Worm (Caenorhabditis elegans) whole organism, L1 larva: ENCODE measurements around the gene srlf-13.

Source experiments
- C04F5.9 ChIP-seq: sonication (generic microtip); optimal IDR thresholded peaks from 2 replicates; lab custom pipeline; 2016; ENCODE audit warnings: missing genetic modification characterization, missing compliant biosample characterization
- F16B12.6 ChIP-seq: fragments of 150-350 bp; optimal IDR thresholded peaks from 2 replicates; lab custom pipeline; 2014; ENCODE audit warnings: missing biosample characterization, missing genetic modification characterization
- Y116A8C.19 ChIP-seq: sonication (generic microtip); optimal IDR thresholded peaks from 2 replicates; lab custom pipeline; 2016; ENCODE audit warnings: missing compliant biosample characterization, missing genetic modification characterization, borderline replicate concordance
- alr-1 ChIP-seq: fragments of 200-800 bp; sonication (Bioruptor generic); optimal IDR thresholded peaks from 2 replicates; lab custom pipeline; 2018; ENCODE audit warnings: borderline replicate concordance, mild to moderate bottlenecking, missing genetic modification characterization, missing compliant biosample characterization
- ceh-63 ChIP-seq: fragments of 200-800 bp; sonication (Bioruptor generic); optimal IDR thresholded peaks from 2 replicates; lab custom pipeline; 2018; ENCODE audit warnings: mild to moderate bottlenecking, missing genetic modification characterization, missing compliant biosample characterization
- ceh-8 ChIP-seq: fragments of 200-800 bp; sonication (Bioruptor generic); optimal IDR thresholded peaks from 2 replicates; lab custom pipeline; 2018; ENCODE audit warnings: mild to moderate bottlenecking, missing genetic modification characterization, moderate library complexity, missing compliant biosample characterization
- ceh-82 ChIP-seq, 3 experiments: fragments of 150-350 bp in 1 of 3; sonication (generic microtip) in 2 of 3; optimal IDR thresholded peaks; 2 replicates each; lab custom pipeline; 2014 to 2017; ENCODE audit warnings: missing biosample characterization in 3 of 3, missing genetic modification characterization in 3 of 3
- ceh-90 ChIP-seq: sonication (generic microtip); optimal IDR thresholded peaks from 2 replicates; lab custom pipeline; 2016; ENCODE audit warnings: missing genetic modification characterization, missing compliant biosample characterization
- dsc-1 ChIP-seq: sonication (generic microtip); optimal IDR thresholded peaks from 2 replicates; lab custom pipeline; 2016; ENCODE audit warnings: mild to moderate bottlenecking, missing genetic modification characterization, missing compliant biosample characterization
- egl-13 ChIP-seq: sonication (generic microtip); optimal IDR thresholded peaks from 2 replicates; lab custom pipeline; 2016; ENCODE audit warnings: missing genotype, missing genetic modification reagents, missing genetic modification characterization, missing compliant biosample characterization
- egl-27 ChIP-seq, 2 experiments: fragments of 150-350 bp in 1 of 2; sonication (generic microtip); optimal IDR thresholded peaks; 3 replicates each; lab custom pipeline; 2017 to 2018; ENCODE audit warnings: missing biosample characterization in 2 of 2, missing genetic modification characterization in 2 of 2, missing genetic modification reagents in 2 of 2
- elt-3 ChIP-seq, 6 experiments: fragments of 150-350 bp in 1 of 6; sonication (generic microtip); optimal IDR thresholded peaks; 2 replicates each; lab custom pipeline; 2017 to 2018; ENCODE audit warnings: missing biosample characterization in 6 of 6, missing genetic modification characterization in 6 of 6, inconsistent platforms in 1 of 6
- ets-5 ChIP-seq: fragments of 200-800 bp; sonication (Bioruptor generic); IDR thresholded peaks from 2 replicates; pipeline ENCODE4 v1.3.6; 2022; ENCODE audit warnings: missing genetic modification characterization, missing compliant biosample characterization
- fkh-10 ChIP-seq: sonication (generic microtip); optimal IDR thresholded peaks from 2 replicates; lab custom pipeline; 2017; ENCODE audit warnings: missing biosample characterization, missing genetic modification reagents, missing genetic modification characterization
- fkh-8 ChIP-seq: sonication (generic microtip); optimal IDR thresholded peaks from 2 replicates; lab custom pipeline; 2016; ENCODE audit warnings: mild to moderate bottlenecking, missing genetic modification characterization, missing compliant biosample characterization
- fos-1 ChIP-seq: fragments of 150-350 bp; optimal IDR thresholded peaks from 2 replicates; lab custom pipeline; 2014; ENCODE audit warnings: missing biosample characterization, missing genetic modification characterization
- hlh-17 ChIP-seq: fragments of 200-800 bp; sonication (Bioruptor generic); optimal IDR thresholded peaks from 2 replicates; lab custom pipeline; 2018; ENCODE audit warnings: missing genetic modification characterization, mild to moderate bottlenecking, missing compliant biosample characterization, moderate library complexity, borderline replicate concordance
- hlh-4 ChIP-seq: sonication (generic microtip); optimal IDR thresholded peaks from 2 replicates; lab custom pipeline; 2016; ENCODE audit warnings: mild to moderate bottlenecking, missing genetic modification characterization, missing compliant biosample characterization
- irx-1 ChIP-seq: sonication (generic microtip); optimal IDR thresholded peaks from 2 replicates; lab custom pipeline; 2016; ENCODE audit warnings: missing genetic modification characterization, missing compliant biosample characterization
- lin-14 ChIP-seq: fragments of 200-800 bp; sonication (Bioruptor generic); optimal IDR thresholded peaks from 2 replicates; lab custom pipeline; 2018; ENCODE audit warnings: mild to moderate bottlenecking, missing genetic modification characterization, moderate library complexity, missing compliant biosample characterization
- lin-35 ChIP-seq, 2 experiments: fragments of 150-350 bp; optimal IDR thresholded peaks; 2 replicates each; lab custom pipeline; 2014; ENCODE audit warnings: missing biosample characterization in 2 of 2, missing genetic modification characterization in 2 of 2, missing genetic modification reagents in 2 of 2
- lin-39 ChIP-seq: fragments of 150-350 bp; optimal IDR thresholded peaks from 2 replicates; lab custom pipeline; 2014; ENCODE audit warnings: missing biosample characterization, missing genetic modification reagents, missing genetic modification characterization
- mab-9 ChIP-seq: fragments of 200-800 bp; sonication (Bioruptor generic); IDR thresholded peaks from 2 replicates; pipeline ENCODE4 v1.3.6; 2022; ENCODE audit warnings: missing genetic modification reagents, missing genetic modification characterization, missing compliant biosample characterization
- nhr-12 ChIP-seq: sonication (generic microtip); optimal IDR thresholded peaks from 2 replicates; lab custom pipeline; 2017; ENCODE audit warnings: missing biosample characterization, missing genetic modification characterization
- nhr-20 ChIP-seq: sonication (generic microtip); optimal IDR thresholded peaks from 2 replicates; lab custom pipeline; 2016; ENCODE audit warnings: mild to moderate bottlenecking, missing genetic modification characterization, missing compliant biosample characterization
- nhr-47 ChIP-seq: sonication (generic microtip); optimal IDR thresholded peaks from 2 replicates; lab custom pipeline; 2016; ENCODE audit warnings: mild to moderate bottlenecking, missing genetic modification characterization, moderate library complexity, missing compliant biosample characterization
- nhr-71 ChIP-seq: sonication (generic microtip); optimal IDR thresholded peaks from 2 replicates; lab custom pipeline; 2016; ENCODE audit warnings: mild to moderate bottlenecking, missing genetic modification characterization, moderate library complexity, missing compliant biosample characterization
- nhr-84 ChIP-seq: sonication (generic microtip); optimal IDR thresholded peaks from 2 replicates; lab custom pipeline; 2017; ENCODE audit warnings: missing biosample characterization, missing genetic modification characterization
- nhr-85 ChIP-seq: sonication (generic microtip); peaks from one replicate; lab custom pipeline; 2016; ENCODE audit warnings: missing genetic modification characterization, inconsistent platforms, missing compliant biosample characterization
- nhr-90 ChIP-seq: sonication (generic microtip); optimal IDR thresholded peaks from 2 replicates; lab custom pipeline; 2016; ENCODE audit warnings: mild to moderate bottlenecking, missing genetic modification characterization, missing compliant biosample characterization; ENCODE audit not compliant: poor library complexity
- pag-3 ChIP-seq: sonication (generic microtip); optimal IDR thresholded peaks from 2 replicates; lab custom pipeline; 2017; ENCODE audit warnings: missing genetic modification characterization, mild to moderate bottlenecking, missing compliant biosample characterization, antibody characterized with exemption, borderline replicate concordance; ENCODE audit not compliant: insufficient read depth
- skn-1 ChIP-seq: fragments of 150-350 bp; optimal IDR thresholded peaks from 2 replicates; lab custom pipeline; 2014; ENCODE audit warnings: missing biosample characterization, missing genetic modification characterization
- snpc-4 ChIP-seq: fragments of 150-350 bp; optimal IDR thresholded peaks from 2 replicates; lab custom pipeline; 2014; ENCODE audit warnings: missing biosample characterization, missing genetic modification characterization
- sup-37 ChIP-seq: fragments of 200-800 bp; sonication (Bioruptor generic); optimal IDR thresholded peaks from 2 replicates; lab custom pipeline; 2018; ENCODE audit warnings: mild to moderate bottlenecking, missing genetic modification characterization, missing compliant biosample characterization
- tlp-1 ChIP-seq: fragments of 150-350 bp; optimal IDR thresholded peaks from 2 replicates; lab custom pipeline; 2014; ENCODE audit warnings: missing biosample characterization, missing genetic modification characterization
- unc-30 ChIP-seq: sonication (generic microtip); optimal IDR thresholded peaks from 2 replicates; lab custom pipeline; 2017; ENCODE audit warnings: missing biosample characterization, missing genetic modification characterization
- unc-62 ChIP-seq: fragments of 150-350 bp; optimal IDR thresholded peaks from 2 replicates; lab custom pipeline; 2014; ENCODE audit warnings: missing biosample characterization, missing genetic modification reagents, missing genetic modification characterization
- unc-98 ChIP-seq: fragments of 200-800 bp; sonication (Bioruptor generic); IDR thresholded peaks from 2 replicates; pipeline ENCODE4 v1.3.6; 2022; ENCODE audit warnings: missing genetic modification characterization, missing compliant biosample characterization
- zip-4 ChIP-seq: fragments of 200-800 bp; sonication (Bioruptor generic); optimal IDR thresholded peaks from 2 replicates; lab custom pipeline; 2018; ENCODE audit warnings: mild to moderate bottlenecking, missing genetic modification characterization, moderate library complexity, missing compliant biosample characterization
- ztf-11 ChIP-seq, 2 experiments: sonication (generic microtip); optimal IDR thresholded peaks; 2 replicates each; lab custom pipeline; 2016 to 2017; ENCODE audit warnings: missing genetic modification characterization in 2 of 2, missing biosample characterization in 1 of 2, missing compliant biosample characterization in 1 of 2
- ztf-4 ChIP-seq: fragments of 150-350 bp; optimal IDR thresholded peaks from 2 replicates; lab custom pipeline; 2014; ENCODE audit warnings: missing biosample characterization, missing genetic modification characterization

Gene srlf-13

ce11 chrIV:10891993-10892392 lies 4.4 kb downstream of the srlf-13 start, which contains the start of gene srlf-12:
Gene srlf-12, minus strand, starts transcription at chrIV:10892093.
- TF ChIP-seq Y116A8C.19 (no peak), ceh-63 (no peak), nhr-12 (tag; lab: Kevin White, UChicago) (no peak), F16B12.6 (tag; lab: Kevin White, UChicago) (no peak), sup-37 (no peak)

- TF ChIP-seq zip-4, result no peak
- peak; percentile 36 for TF ChIP-seq ceh-90 (tag; lab: Kevin White, UChicago)
- no peak for TF ChIP-seq lin-35 (GFP tag; optimal IDR thresholded peaks at IDR 0.05; lab: Kevin White, UChicago)
- peak; percentile 17 for TF ChIP-seq fkh-10 (GFP tag; lab: Kevin White, UChicago)
- peak; percentile 71 for TF ChIP-seq nhr-71 (tag; lab: Kevin White, UChicago)
- peak; percentile 70 for TF ChIP-seq ceh-8 (GFP tag; lab: Kevin White, UChicago)
- no peak for TF ChIP-seq skn-1 (tag; lab: Kevin White, UChicago)
- no peak for TF ChIP-seq pag-3 (tag; lab: Kevin White, UChicago)
- no peak for TF ChIP-seq mab-9
- TF ChIP-seq unc-30, result no peak
- peak; percentile 89 for TF ChIP-seq fkh-8 (tag; lab: Kevin White, UChicago)
- no peak for TF ChIP-seq unc-98 (GFP tag; lab: Robert Waterston, UW)
- no peak for TF ChIP-seq elt-3 (tag; optimal IDR thresholded peaks at IDR 0.05; lab: Kevin White, UChicago)
- TF ChIP-seq sup-37, result no peak
- TF ChIP-seq fos-1 (tag; lab: Kevin White, UChicago), result peak; percentile 10
- TF ChIP-seq irx-1 (tag; lab: Kevin White, UChicago), result no peak
- TF ChIP-seq nhr-84 (tag; lab: Kevin White, UChicago), result no peak
- no peak for TF ChIP-seq lin-39 (tag; lab: Kevin White, UChicago)
- peak; percentile 63 for TF ChIP-seq nhr-47
- TF ChIP-seq snpc-4, result no peak
- peak; percentile 96 for TF ChIP-seq hlh-4 (tag; lab: Kevin White, UChicago)
- peak; percentile 2 for TF ChIP-seq nhr-20
- no peak for TF ChIP-seq egl-27 (tag; optimal IDR thresholded peaks at IDR 0.05; lab: Kevin White, UChicago)
These were observed 6.5 kb downstream of the srlf-13 start, which contains the start of gene F13E9.15 for ce11 chrIV:10889820-10890462. Gene F13E9.15, minus strand, starts transcription at chrIV:10889870.

ce11 chrIV:10887285-10887684 lies 9.1 kb downstream of the srlf-13 start, which contains the start of gene F13E9.16:
Gene F13E9.16, minus strand, starts transcription at chrIV:10887385.
- TF ChIP-seq unc-62 (GFP tag; lab: Kevin White, UChicago) (no peak), hlh-17 (GFP tag; lab: Kevin White, UChicago) (no peak)

DNA sequence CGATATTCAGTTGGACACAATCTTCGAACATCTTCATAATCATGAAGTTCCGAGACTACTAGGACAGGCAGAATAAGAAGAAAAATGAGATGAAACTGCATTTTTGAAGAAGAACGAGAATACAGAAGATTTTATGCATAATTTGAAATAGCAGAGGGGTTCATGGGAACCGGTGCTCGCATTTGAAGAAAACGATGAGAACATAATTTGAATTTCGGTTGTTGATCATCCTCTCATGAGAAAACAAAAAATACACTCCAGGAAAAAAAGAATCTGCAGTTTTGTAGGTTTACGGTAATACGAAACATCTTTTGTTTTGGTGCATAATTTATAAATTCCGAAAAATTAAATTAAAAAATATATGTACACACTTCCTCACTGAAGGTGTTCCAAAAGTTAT lies 10.5 kb downstream of the srlf-13 start, which contains the start of gene srlf-11:
Gene srlf-11, minus strand, starts transcription at position 101 of the 400 bp plus-strand sequence.
- no peak for TF ChIP-seq egl-13 (tag; lab: Kevin White, UChicago)
- TF ChIP-seq skn-1 (tag; lab: Kevin White, UChicago), result no peak
- TF ChIP-seq fkh-8 (tag; lab: Kevin White, UChicago), result no peak
- TF ChIP-seq fos-1 (tag; lab: Kevin White, UChicago), result no peak
- no peak for TF ChIP-seq ceh-82 (tag; optimal IDR thresholded peaks at IDR 0.05; lab: Kevin White, UChicago)
- TF ChIP-seq zip-4, result no peak
- TF ChIP-seq pag-3 (tag; lab: Kevin White, UChicago), result no peak
- no peak for TF ChIP-seq sup-37
- no peak for TF ChIP-seq ceh-8 (GFP tag; lab: Kevin White, UChicago)
- TF ChIP-seq C04F5.9 (tag; lab: Kevin White, UChicago), result no peak
- no peak for TF ChIP-seq irx-1 (tag; lab: Kevin White, UChicago)
- no peak for TF ChIP-seq tlp-1
- no peak for TF ChIP-seq dsc-1 (tag; lab: Kevin White, UChicago)
- TF ChIP-seq alr-1 (tag; lab: Kevin White, UChicago), result no peak
- TF ChIP-seq lin-14, result no peak
- TF ChIP-seq nhr-85 (tag; lab: Kevin White, UChicago), result no peak
- TF ChIP-seq ztf-11 (tag; optimal IDR thresholded peaks at IDR 0.05; lab: Kevin White, UChicago), result no peak
- TF ChIP-seq ztf-4 (tag; lab: Kevin White, UChicago), result no peak
- no peak for TF ChIP-seq ets-5 (GFP tag; lab: Robert Waterston, UW)
- no peak for TF ChIP-seq nhr-90 (tag; lab: Kevin White, UChicago)
